Fruit fly (Drosophila melanogaster): Measurements from ENCODE around the gene NPFR.

NPFR gene

dm6 chr3R:6149593-6149992 lies 37.5 kb upstream of the NPFR start (continued):
- TF ChIP-seq CG9797 (GFP tag; optimal IDR thresholded peaks at IDR 0.05): no peak
- TF ChIP-seq stwl (tag; optimal IDR thresholded peaks at IDR 0.05): peak; percentile 8
- TF ChIP-seq Rfx (GFP tag; IDR thresholded peaks at IDR 0.05): peak; percentile 23; the same call in 1 of the 2 replicates
- no peak for TF ChIP-seq sr (GFP tag; IDR thresholded peaks at IDR 0.05)
- TF ChIP-seq CG7928 (GFP tag; optimal IDR thresholded peaks at IDR 0.05): peak; percentile 69
- no peak for TF ChIP-seq Dll (GFP tag; IDR thresholded peaks at IDR 0.05; ENCODE audit: partially characterized antibody)
- peak; percentile 45; the same call in 1 of the 2 replicates for TF ChIP-seq CG42726 (GFP tag; IDR thresholded peaks at IDR 0.05; ENCODE audit: partially characterized antibody)
- TF ChIP-seq sens (GFP tag): peak; percentile 14

DNA sequence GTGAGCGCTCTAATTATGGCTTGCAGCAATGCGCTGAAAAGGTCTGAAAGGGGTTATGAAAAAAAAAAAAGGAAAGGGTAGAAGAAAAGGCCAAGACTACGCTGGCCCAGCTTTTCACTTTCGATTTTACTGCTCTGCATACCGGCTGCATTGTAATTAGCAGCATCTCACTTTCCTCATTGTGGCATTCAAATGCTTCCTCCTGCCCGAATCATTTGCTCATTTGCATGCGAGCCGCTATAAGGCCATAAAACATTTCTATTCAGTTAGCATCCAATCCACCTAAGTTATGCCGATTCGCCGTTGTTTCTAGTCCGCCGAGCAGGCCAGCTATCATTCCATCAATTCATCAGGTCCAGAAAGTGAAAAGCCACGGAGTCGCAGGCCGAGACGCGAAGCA lies 33.5 kb upstream of the NPFR start:
- TF ChIP-seq Blimp-1 (GFP tag; optimal IDR thresholded peaks at IDR 0.05) (peak; percentile 91), CG8281 (tag; optimal IDR thresholded peaks at IDR 0.05) (peak; percentile 89), CG15479 (GFP tag; optimal IDR thresholded peaks at IDR 0.05) (no peak), CG10543 (GFP tag; optimal IDR thresholded peaks at IDR 0.05) (no peak)

- TF ChIP-seq CG7372 (GFP tag; IDR thresholded peaks at IDR 0.05): no peak
- TF ChIP-seq jumu (GFP tag; optimal IDR thresholded peaks at IDR 0.05): no peak
- TF ChIP-seq CG13424 (tag; optimal IDR thresholded peaks at IDR 0.05): no peak
- TF ChIP-seq lmd (GFP tag; IDR thresholded peaks at IDR 0.05): no peak
- TF ChIP-seq crp (GFP tag; optimal IDR thresholded peaks at IDR 0.05): no peak
- peak; percentile 60; the same call in 2 of the 3 replicates for TF ChIP-seq hb (GFP tag; IDR thresholded peaks at IDR 0.05; ENCODE audit: partially characterized antibody)
- no peak for TF ChIP-seq CG1792 (GFP tag; optimal IDR thresholded peaks at IDR 0.05)
- TF ChIP-seq CG11695 (GFP tag; IDR thresholded peaks at IDR 0.05): no peak
- no peak for TF ChIP-seq nerfin-1 (tag; optimal IDR thresholded peaks at IDR 0.05)
- peak; percentile 40; the same call in 1 of the 2 replicates for TF ChIP-seq Awh (GFP tag; IDR thresholded peaks at IDR 0.05)
- TF ChIP-seq CG13894 (tag; optimal IDR thresholded peaks at IDR 0.05): no peak
- TF ChIP-seq Opbp (GFP tag; IDR thresholded peaks at IDR 0.05; ENCODE audit: partially characterized antibody): no peak
- no peak for TF ChIP-seq p53 (GFP tag; optimal IDR thresholded peaks at IDR 0.05)
- TF ChIP-seq pros (GFP tag; optimal IDR thresholded peaks at IDR 0.05): peak; percentile 75
- TF ChIP-seq CG12769 (tag; optimal IDR thresholded peaks at IDR 0.05): peak; percentile 3
- TF ChIP-seq kni (GFP tag; optimal IDR thresholded peaks at IDR 0.05): no peak
- TF ChIP-seq Dll (GFP tag; IDR thresholded peaks at IDR 0.05; ENCODE audit: partially characterized antibody): 0 out of 4 replicates have a peak, but pooled peaks have one; percentile 31
- TF ChIP-seq Camta (GFP tag; optimal IDR thresholded peaks at IDR 0.05): no peak
- TF ChIP-seq CG12659 (GFP tag; optimal IDR thresholded peaks at IDR 0.05): no peak
- peak; percentile 60 for TF ChIP-seq Med (GFP tag)
- no peak for TF ChIP-seq CG16863 (GFP tag; optimal IDR thresholded peaks at IDR 0.05)
- 0 out of 2 replicates have a peak, but pooled peaks have one; percentile 16 for TF ChIP-seq crol (GFP tag; IDR thresholded peaks at IDR 0.05)
- TF ChIP-seq abd-A (tag; optimal IDR thresholded peaks at IDR 0.05): peak; percentile 25
- TF ChIP-seq CkIIα-i1 (GFP tag; IDR thresholded peaks at IDR 0.05): no peak
- peak; percentile 92 for TF ChIP-seq CG10431 (GFP tag; optimal IDR thresholded peaks at IDR 0.05)
- no peak for TF ChIP-seq CG8388 (GFP tag; optimal IDR thresholded peaks at IDR 0.05)
- no peak for TF ChIP-seq pita (GFP tag; optimal IDR thresholded peaks at IDR 0.05)
- TF ChIP-seq CG10654 (GFP tag; optimal IDR thresholded peaks at IDR 0.05): no peak
- TF ChIP-seq H2.0 (GFP tag; IDR thresholded peaks at IDR 0.05): no peak
- TF ChIP-seq oc (tag; optimal IDR thresholded peaks at IDR 0.05): peak; percentile 85
- no peak for TF ChIP-seq Bgb (GFP tag; IDR thresholded peaks at IDR 0.05; ENCODE audit: partially characterized antibody)
- no peak for TF ChIP-seq ac (GFP tag; optimal IDR thresholded peaks at IDR 0.05)
- TF ChIP-seq PHDP (tag; optimal IDR thresholded peaks at IDR 0.05): no peak
- TF ChIP-seq CG43689 (GFP tag; IDR thresholded peaks at IDR 0.05): no peak
Observed at dm6 chr3R:6154773-6155295, 32.3 kb upstream of the NPFR start.

Measured in whole organism, embryonic.